Worm (Caenorhabditis elegans) whole organism, early embryonic: ENCODE data around the gene mrps-34.

Experiments
- aly-1 ChIP-seq: sonication (generic microtip); optimal IDR thresholded peaks from 2 replicates; lab custom pipeline; 2016; ENCODE audit warnings: missing genetic modification characterization, missing compliant biosample characterization
- ama-1 ChIP-seq: fragments of 150-350 bp; optimal IDR thresholded peaks from 2 replicates; lab custom pipeline; 2014
- ceh-13 ChIP-seq: fragments of 200-800 bp; sonication (Bioruptor generic); optimal IDR thresholded peaks from 2 replicates; lab custom pipeline; 2018; ENCODE audit warnings: mild to moderate bottlenecking, missing genetic modification characterization, missing compliant biosample characterization
- ceh-36 ChIP-seq: sonication (generic microtip); optimal IDR thresholded peaks from 2 replicates; lab custom pipeline; 2016; ENCODE audit warnings: missing genetic modification characterization, inconsistent platforms, missing compliant biosample characterization
- ets-7 ChIP-seq: sonication (generic microtip); optimal IDR thresholded peaks from 2 replicates; lab custom pipeline; 2016; ENCODE audit warnings: missing genotype, missing genetic modification characterization, missing compliant biosample characterization
- flt-1 ChIP-seq: fragments of 200-800 bp; sonication (Bioruptor generic); IDR thresholded peaks from 2 replicates; pipeline ENCODE4 v1.3.6; 2022; ENCODE audit warnings: missing genetic modification characterization, missing compliant biosample characterization
- hmg-4 ChIP-seq: fragments of 200-800 bp; sonication (Bioruptor generic); optimal IDR thresholded peaks from 2 replicates; lab custom pipeline; 2018; ENCODE audit warnings: mild to moderate bottlenecking, missing genetic modification characterization, missing compliant biosample characterization
- hnd-1 ChIP-seq: sonication (generic microtip); optimal IDR thresholded peaks from 2 replicates; lab custom pipeline; 2016; ENCODE audit warnings: missing genetic modification characterization, missing compliant biosample characterization
- scrt-1 ChIP-seq: fragments of 200-800 bp; sonication (Bioruptor generic); IDR thresholded peaks from 2 replicates; pipeline ENCODE4 v1.3.6; 2022; ENCODE audit warnings: missing genetic modification characterization, missing compliant biosample characterization
- sea-1 ChIP-seq: fragments of 200-800 bp; sonication (Bioruptor generic); conservative IDR thresholded peaks from 2 replicates; pipeline ENCODE4 v1.3.6; 2022; ENCODE audit warnings: missing genetic modification characterization, missing compliant biosample characterization
- tbx-11 ChIP-seq: fragments of 200-800 bp; sonication (Bioruptor generic); IDR thresholded peaks from 2 replicates; pipeline ENCODE4 v1.3.6; 2022; ENCODE audit warnings: missing genetic modification characterization, missing compliant biosample characterization
- tbx-37 ChIP-seq: fragments of 200-800 bp; sonication (Bioruptor generic); conservative IDR thresholded peaks from 2 replicates; pipeline ENCODE4 v1.3.6; 2022; ENCODE audit warnings: missing genetic modification reagents, missing genetic modification characterization, missing compliant biosample characterization

- TF ChIP-seq ets-7 (no peak), hnd-1 (tag; lab: Kevin White, UChicago) (no peak), flt-1 (GFP tag; lab: Robert Waterston, UW) (no peak), aly-1 (tag; lab: Kevin White, UChicago) (no peak), scrt-1 (GFP tag; lab: Robert Waterston, UW) (no peak), ama-1 (no peak), sea-1 (GFP tag; lab: Robert Waterston, UW) (no peak), hmg-4 (GFP tag; lab: Kevin White, UChicago) (no peak), ceh-36 (tag; lab: Kevin White, UChicago) (no peak), tbx-37 (GFP tag; lab: Robert Waterston, UW) (no peak), ceh-13 (GFP tag; lab: Kevin White, UChicago) (no peak), tbx-11 (GFP tag; lab: Robert Waterston, UW) (no peak)
Observed at ce11 chrIII:4496085-4496484, 46.2 kb downstream of the mrps-34 start.
